Worm (Caenorhabditis elegans) whole organism, L4/young adult: ENCODE data around the gene Y50D4B.6.

Source experiments
- W03F9.2 ChIP-seq: fragments of 150-350 bp; optimal IDR thresholded peaks from 2 replicates; lab custom pipeline; 2014; ENCODE audit warnings: missing biosample characterization, missing genetic modification characterization
- dao-5 ChIP-seq: sonication (generic microtip); optimal IDR thresholded peaks from 2 replicates; lab custom pipeline; 2016; ENCODE audit warnings: missing genotype, missing genetic modification characterization, moderate library complexity, missing compliant biosample characterization
- him-1 ChIP-seq: sonication (generic microtip); optimal IDR thresholded peaks from 2 replicates; lab custom pipeline; 2016; ENCODE audit warnings: missing genotype, missing genetic modification reagents, missing genetic modification characterization, missing compliant biosample characterization

DNA sequence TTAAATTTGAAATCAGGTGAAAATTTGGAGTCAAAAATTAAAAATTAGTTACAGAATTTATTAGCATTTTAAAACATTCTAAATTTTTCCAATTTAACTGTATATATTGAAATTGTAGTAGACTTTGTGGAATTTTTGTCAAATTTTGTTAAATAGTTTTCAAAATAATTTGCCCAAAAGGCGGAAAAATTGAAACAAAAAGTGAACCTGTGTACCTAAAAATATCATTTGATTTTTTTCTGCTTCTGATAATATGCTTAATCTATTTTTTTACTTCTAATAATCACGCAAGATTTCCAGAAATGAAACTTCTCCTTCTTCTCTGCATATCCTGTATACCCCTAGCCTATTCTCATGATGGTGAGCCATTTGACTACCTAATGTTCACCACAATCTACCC, 22.8 kb upstream of the Y50D4B.6 start, which contains the start of gene rnst-2:
- no peak for TF ChIP-seq W03F9.2 (tag; lab: Kevin White, UChicago)
- no peak for TF ChIP-seq him-1
- no peak for TF ChIP-seq dao-5
